Fruit fly (Drosophila melanogaster): ENCODE data around the gene dia.

DNA sequence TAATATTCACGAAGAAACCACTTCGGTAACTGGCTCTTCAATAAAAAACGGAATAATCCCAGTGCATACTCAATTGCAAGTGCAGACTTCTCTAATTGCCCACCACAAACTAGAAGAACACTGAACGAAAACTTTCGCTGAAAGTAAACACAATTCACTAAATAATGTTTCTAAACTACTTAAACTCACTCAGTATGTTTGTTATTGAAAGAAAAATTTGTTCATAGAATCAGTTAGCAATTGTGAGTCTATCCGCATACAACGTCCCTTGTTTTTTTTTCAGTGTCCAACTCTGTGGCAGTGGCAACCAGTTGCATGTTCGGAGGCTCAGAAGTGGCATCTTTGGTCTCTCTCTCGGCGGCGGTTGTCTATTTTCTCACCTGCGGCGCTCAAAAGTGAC lies 36.5 kb upstream of the dia start:
- no peak for TF ChIP-seq Hr39 (GFP tag; optimal IDR thresholded peaks at IDR 0.05)
- no peak for TF ChIP-seq Blimp-1 (GFP tag; optimal IDR thresholded peaks at IDR 0.05)
- no peak for TF ChIP-seq CG9139 (GFP tag; optimal IDR thresholded peaks at IDR 0.05)
